Fruit fly (Drosophila melanogaster) Kc167 (cell line): ENCODE results near the gene MtnD.

ENCODE experiments used
- Myc ChIP-seq: fragments of >200 bp; optimal IDR thresholded peaks from 2 replicates; lab custom pipeline; 2017; ENCODE audit warnings: missing external identifiers
- h ChIP-seq: fragments of >200 bp; optimal IDR thresholded peaks from 3 replicates; lab custom pipeline; 2018; ENCODE audit warnings: missing external identifiers
- insv ChIP-seq: fragments of >200 bp; optimal IDR thresholded peaks from 3 replicates; lab custom pipeline; 2018; ENCODE audit warnings: missing external identifiers
- psq ChIP-seq: fragments of >200 bp; optimal IDR thresholded peaks from 2 replicates; lab custom pipeline; 2017; ENCODE audit warnings: missing external identifiers

DNA sequence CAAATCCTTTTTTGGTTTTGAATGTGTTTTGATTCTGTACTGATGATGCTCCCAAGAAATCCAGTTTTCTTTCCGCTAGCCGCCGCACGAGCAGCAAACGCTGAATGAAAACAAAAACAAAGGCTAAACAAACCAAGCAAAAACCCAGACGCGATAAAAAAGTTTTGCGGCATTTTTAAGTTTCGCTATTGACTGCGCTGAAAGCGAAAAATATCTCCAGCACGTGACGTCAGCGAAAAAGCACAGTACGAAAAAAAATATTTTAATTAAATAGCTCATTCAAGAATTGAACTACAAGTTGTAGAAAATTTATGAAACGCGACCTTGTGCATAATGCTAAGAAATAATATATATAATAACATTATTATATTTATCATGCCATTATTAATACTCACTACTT lies 10.2 kb downstream of the MtnD start:
- no peak for TF ChIP-seq h (lab: Kevin White, UChicago)
- TF ChIP-seq psq, result no peak
- TF ChIP-seq Myc (lab: Kevin White, UChicago), result no peak
- TF ChIP-seq insv, result no peak
